Worm (Caenorhabditis elegans) whole organism, young adult: Measurements from ENCODE around the gene D1005.5.

Source experiments
- B0261.1 ChIP-seq: sonication (generic microtip); optimal IDR thresholded peaks from 2 replicates; lab custom pipeline; 2016; ENCODE audit warnings: mild to moderate bottlenecking, missing genetic modification characterization, moderate library complexity, missing compliant biosample characterization
- F22D6.2 ChIP-seq: sonication (generic microtip); optimal IDR thresholded peaks from 2 replicates; lab custom pipeline; 2016; ENCODE audit warnings: mild to moderate bottlenecking, missing genetic modification characterization, missing compliant biosample characterization
- F23B12.7 ChIP-seq: sonication (generic microtip); optimal IDR thresholded peaks from 2 replicates; lab custom pipeline; 2017; ENCODE audit warnings: missing genetic modification characterization, mild to moderate bottlenecking, missing compliant biosample characterization, antibody characterized with exemption, moderate library complexity; ENCODE audit not compliant: insufficient read depth
- F49E8.2 ChIP-seq: sonication (generic microtip); optimal IDR thresholded peaks from 3 replicates; lab custom pipeline; 2017; ENCODE audit warnings: missing genetic modification characterization, mild to moderate bottlenecking, missing compliant biosample characterization, antibody characterized with exemption, moderate library complexity; ENCODE audit not compliant: insufficient read depth
- F52B5.7 ChIP-seq: sonication (generic microtip); optimal IDR thresholded peaks from 2 replicates; lab custom pipeline; 2016; ENCODE audit warnings: mild to moderate bottlenecking, missing genetic modification characterization, missing compliant biosample characterization
- F55B11.4 ChIP-seq: sonication (generic microtip); optimal IDR thresholded peaks from 2 replicates; lab custom pipeline; 2016; ENCODE audit warnings: missing compliant biosample characterization, missing genetic modification characterization, borderline replicate concordance; ENCODE audit not compliant: insufficient read depth
- F57C9.4 ChIP-seq: sonication (generic microtip); optimal IDR thresholded peaks from 2 replicates; lab custom pipeline; 2017; ENCODE audit warnings: mild to moderate bottlenecking, missing genetic modification characterization, missing compliant biosample characterization
- Y53G8AR.9 ChIP-seq: fragments of 200-800 bp; sonication (Bioruptor generic); conservative IDR thresholded peaks from 2 replicates; pipeline ENCODE4 v1.3.6; 2022; ENCODE audit warnings: missing genetic modification reagents, missing genetic modification characterization, missing compliant biosample characterization
- Y95B8A.8 ChIP-seq: fragments of 200-800 bp; sonication (Bioruptor generic); IDR thresholded peaks from 2 replicates; pipeline ENCODE4 v1.3.6; 2022; ENCODE audit warnings: missing genetic modification reagents, missing genetic modification characterization, missing compliant biosample characterization
- ama-1 ChIP-seq, 3 experiments: fragments of 150-350 bp in 1 of 3; sonication (generic microtip) in 2 of 3; optimal IDR thresholded peaks; 2 replicates each; lab custom pipeline; 2014 to 2018; ENCODE audit warnings: missing biosample characterization in 2 of 3, missing genetic modification characterization in 2 of 3, missing genetic modification reagents in 2 of 3
- aptf-3 ChIP-seq: fragments of 200-800 bp; sonication (Bioruptor generic); IDR thresholded peaks from 2 replicates; pipeline ENCODE4 v1.3.6; 2022; ENCODE audit warnings: missing genetic modification characterization, missing compliant biosample characterization
- bed-1 ChIP-seq: fragments of 200-800 bp; sonication (Bioruptor generic); IDR thresholded peaks from 2 replicates; pipeline ENCODE4 v1.3.6; 2022; ENCODE audit warnings: missing genetic modification reagents, missing genetic modification characterization, missing compliant biosample characterization
- bed-2 ChIP-seq: fragments of 200-800 bp; sonication (Bioruptor generic); IDR thresholded peaks from 2 replicates; pipeline ENCODE4 v1.3.6; 2022; ENCODE audit warnings: missing genetic modification reagents, missing genetic modification characterization, missing compliant biosample characterization
- cebp-1 ChIP-seq, 2 experiments: fragments of 200-800 bp in 1 of 2; sonication (Bioruptor generic) in 1 of 2; sonication (generic microtip) in 1 of 2; IDR thresholded peaks in 1 of 2; optimal IDR thresholded peaks in 1 of 2; 2 replicates each; pipeline versions ENCODE4 v1.3.6 to Lab custom; 2017 to 2022; ENCODE audit warnings: missing compliant biosample characterization in 2 of 2, missing genetic modification characterization in 2 of 2, mild to moderate bottlenecking in 1 of 2, missing genetic modification reagents in 1 of 2, moderate library complexity in 1 of 2
- cebp-2 ChIP-seq: fragments of 200-800 bp; sonication (Bioruptor generic); IDR thresholded peaks from 2 replicates; pipeline ENCODE4 v1.3.6; 2022; ENCODE audit warnings: missing genetic modification characterization, missing compliant biosample characterization
- ceh-79 ChIP-seq: sonication (generic microtip); optimal IDR thresholded peaks from 2 replicates; lab custom pipeline; 2017; ENCODE audit warnings: mild to moderate bottlenecking, missing genetic modification characterization, missing compliant biosample characterization
- chd-7 ChIP-seq: sonication (generic microtip); optimal IDR thresholded peaks from 2 replicates; lab custom pipeline; 2016; ENCODE audit warnings: mild to moderate bottlenecking, missing genetic modification characterization, moderate library complexity, missing compliant biosample characterization
- die-1 ChIP-seq: sonication (generic microtip); optimal IDR thresholded peaks from 2 replicates; lab custom pipeline; 2016; ENCODE audit warnings: missing genotype, mild to moderate bottlenecking, missing genetic modification characterization, missing compliant biosample characterization
- dox-1 ChIP-seq: fragments of 200-800 bp; sonication (Bioruptor generic); IDR thresholded peaks from 2 replicates; pipeline ENCODE4 v1.3.6; 2022; ENCODE audit warnings: missing genetic modification reagents, missing genetic modification characterization, missing compliant biosample characterization
- egl-18 ChIP-seq: fragments of 200-800 bp; sonication (Bioruptor generic); IDR thresholded peaks from 2 replicates; pipeline ENCODE4 v1.3.6; 2022; ENCODE audit warnings: missing genetic modification reagents, missing genetic modification characterization, missing compliant biosample characterization
- egl-44 ChIP-seq: fragments of 200-800 bp; sonication (Bioruptor generic); IDR thresholded peaks from 2 replicates; pipeline ENCODE4 v1.3.6; 2022; ENCODE audit warnings: missing genetic modification reagents, missing genetic modification characterization, missing compliant biosample characterization
- him-1 ChIP-seq: sonication (generic microtip); optimal IDR thresholded peaks from 2 replicates; lab custom pipeline; 2016; ENCODE audit warnings: missing genotype, missing genetic modification reagents, missing genetic modification characterization, missing compliant biosample characterization
- hsf-1 ChIP-seq: fragments of 200-800 bp; sonication (Bioruptor generic); IDR thresholded peaks from 2 replicates; pipeline ENCODE4 v1.3.6; 2022; ENCODE audit warnings: missing genetic modification reagents, missing genetic modification characterization, missing compliant biosample characterization
- let-526 ChIP-seq: fragments of 200-800 bp; sonication (Bioruptor generic); IDR thresholded peaks from 2 replicates; pipeline ENCODE4 v1.3.6; 2022; ENCODE audit warnings: missing genetic modification reagents, missing genetic modification characterization, missing compliant biosample characterization
- lin-35 ChIP-seq, 3 experiments: fragments of 150-350 bp in 2 of 3; sonication (generic microtip) in 1 of 3; optimal IDR thresholded peaks; 2 replicates each; lab custom pipeline; 2014 to 2018; ENCODE audit warnings: missing biosample characterization in 3 of 3, missing genetic modification characterization in 3 of 3, missing genetic modification reagents in 3 of 3
- lin-54 ChIP-seq: fragments of 200-800 bp; sonication (Bioruptor generic); optimal IDR thresholded peaks from 2 replicates; lab custom pipeline; 2018; ENCODE audit warnings: mild to moderate bottlenecking, missing genetic modification characterization, missing compliant biosample characterization
- lir-1 ChIP-seq: fragments of 200-800 bp; sonication (Bioruptor generic); conservative IDR thresholded peaks from 2 replicates; pipeline ENCODE4 v1.3.6; 2022; ENCODE audit warnings: missing genetic modification reagents, missing genetic modification characterization, missing compliant biosample characterization
- madf-6 ChIP-seq: fragments of 200-800 bp; sonication (Bioruptor generic); IDR thresholded peaks from 2 replicates; pipeline ENCODE4 v1.3.6; 2022; ENCODE audit warnings: missing genetic modification reagents, missing genetic modification characterization, missing compliant biosample characterization
- mes-4 ChIP-seq: sonication (generic microtip); optimal IDR thresholded peaks from 2 replicates; lab custom pipeline; 2016; ENCODE audit warnings: missing genotype, missing genetic modification characterization, missing compliant biosample characterization
- nhr-80 ChIP-seq: sonication (generic microtip); optimal IDR thresholded peaks from 2 replicates; lab custom pipeline; 2016; ENCODE audit warnings: missing genetic modification characterization, missing compliant biosample characterization
- pbrm-1 ChIP-seq: fragments of 200-800 bp; sonication (Bioruptor generic); IDR thresholded peaks from 2 replicates; pipeline ENCODE4 v1.3.6; 2022; ENCODE audit warnings: missing genetic modification reagents, missing genetic modification characterization, missing compliant biosample characterization
- pha-4 ChIP-seq: fragments of 150-350 bp; sonication (generic microtip); optimal IDR thresholded peaks from 2 replicates; lab custom pipeline; 2014; ENCODE audit warnings: missing biosample characterization, missing genetic modification reagents, missing genetic modification characterization
- rcor-1 ChIP-seq: fragments of 200-800 bp; sonication (Bioruptor generic); IDR thresholded peaks from 2 replicates; pipeline ENCODE4 v1.3.6; 2022; ENCODE audit warnings: missing genetic modification reagents, missing genetic modification characterization, missing compliant biosample characterization
- rec-8 ChIP-seq, 2 experiments: sonication (generic microtip); optimal IDR thresholded peaks; 2 replicates each; lab custom pipeline; 2016; ENCODE audit warnings: mild to moderate bottlenecking in 2 of 2, missing genetic modification characterization in 2 of 2, missing genetic modification reagents in 2 of 2, missing genotype in 2 of 2, missing biosample characterization in 1 of 2, missing compliant biosample characterization in 1 of 2, moderate library complexity in 1 of 2
- somi-1 ChIP-seq: fragments of 200-800 bp; sonication (Bioruptor generic); optimal IDR thresholded peaks from 2 replicates; lab custom pipeline; 2018; ENCODE audit warnings: mild to moderate bottlenecking, missing genetic modification characterization, missing compliant biosample characterization
- sptf-2 ChIP-seq: fragments of 200-800 bp; sonication (Bioruptor generic); optimal IDR thresholded peaks from 2 replicates; lab custom pipeline; 2018; ENCODE audit warnings: mild to moderate bottlenecking, missing genetic modification characterization, missing compliant biosample characterization
- tbp1 ChIP-seq: fragments of 200-800 bp; sonication (Bioruptor generic); optimal IDR thresholded peaks from 2 replicates; lab custom pipeline; 2018; ENCODE audit warnings: mild to moderate bottlenecking, missing genetic modification characterization, missing compliant biosample characterization
- tbx-9 ChIP-seq: sonication (generic microtip); optimal IDR thresholded peaks from 2 replicates; lab custom pipeline; 2016; ENCODE audit warnings: borderline replicate concordance, missing genetic modification characterization, inconsistent platforms, missing compliant biosample characterization
- unc-130 ChIP-seq: sonication (generic microtip); optimal IDR thresholded peaks from 2 replicates; lab custom pipeline; 2016; ENCODE audit warnings: missing genetic modification reagents, missing genetic modification characterization, missing compliant biosample characterization
- xnd-1 ChIP-seq: sonication (generic microtip); optimal IDR thresholded peaks from 2 replicates; lab custom pipeline; 2016; ENCODE audit warnings: missing genotype, missing genetic modification reagents, missing genetic modification characterization, missing compliant biosample characterization
- ztf-22 ChIP-seq: fragments of 200-800 bp; sonication (Bioruptor generic); optimal IDR thresholded peaks from 2 replicates; lab custom pipeline; 2018; ENCODE audit warnings: mild to moderate bottlenecking, missing genetic modification characterization, moderate library complexity, missing compliant biosample characterization
- ztf-25 ChIP-seq: fragments of 200-800 bp; sonication (Bioruptor generic); IDR thresholded peaks from 2 replicates; pipeline ENCODE4 v1.3.6; 2022; ENCODE audit warnings: missing genetic modification reagents, missing genetic modification characterization, missing compliant biosample characterization
- ztf-26 ChIP-seq: sonication (generic microtip); optimal IDR thresholded peaks from 2 replicates; lab custom pipeline; 2017; ENCODE audit warnings: missing genetic modification characterization, missing compliant biosample characterization
- ztf-6 ChIP-seq: fragments of 200-800 bp; sonication (Bioruptor generic); IDR thresholded peaks from 2 replicates; pipeline ENCODE4 v1.3.6; 2022; ENCODE audit warnings: missing genetic modification reagents, missing genetic modification characterization, missing compliant biosample characterization

The D1005.5 gene

ce11 chrX:1479190-1479589 is 6.4 kb upstream of the D1005.5 start, which contains the start of gene acly-1:
TSS of gene acly-1 (plus strand) at chrX:1479542.
- peak; percentile 89 for TF ChIP-seq cebp-1 (GFP tag; IDR thresholded peaks at IDR 0.05; lab: Robert Waterston, UW)
- peak; percentile 93 for TF ChIP-seq cebp-1 (tag; optimal IDR thresholded peaks at IDR 0.05; lab: Kevin White, UChicago)
- TF ChIP-seq mes-4 (tag; lab: Kevin White, UChicago), result no peak

- TF ChIP-seq die-1 (tag; lab: Kevin White, UChicago), result no peak
- TF ChIP-seq pha-4 (tag; lab: Kevin White, UChicago), result no peak
- TF ChIP-seq mes-4 (tag; lab: Kevin White, UChicago), result no peak
- TF ChIP-seq Y95B8A.8 (GFP tag; lab: Robert Waterston, UW), result no peak
- TF ChIP-seq egl-18, result no peak
- no peak for TF ChIP-seq ztf-25 (GFP tag; lab: Robert Waterston, UW)
- no peak for TF ChIP-seq somi-1
Observed at ce11 chrX:1478569-1478968, 5.8 kb upstream of the D1005.5 start.

ce11 chrX:1477932-1478331 is 5.2 kb upstream of the D1005.5 start:
- TF ChIP-seq let-526 (GFP tag; lab: Robert Waterston, UW) (no peak), hsf-1 (GFP tag; lab: Robert Waterston, UW) (no peak), cebp-1 (GFP tag; IDR thresholded peaks at IDR 0.05; lab: Robert Waterston, UW) (no peak), cebp-1 (tag; optimal IDR thresholded peaks at IDR 0.05; lab: Kevin White, UChicago) (peak; percentile 39), rcor-1 (no peak), chd-7 (tag; lab: Kevin White, UChicago) (no peak), Y53G8AR.9 (no peak), tbx-9 (tag; lab: Kevin White, UChicago) (no peak), B0261.1 (tag; lab: Kevin White, UChicago) (no peak), lin-54 (peak; percentile 7), ztf-26 (peak; percentile 85), tbp1 (GFP tag; lab: Kevin White, UChicago) (peak; percentile 33), him-1 (tag; lab: Kevin White, UChicago) (no peak), pbrm-1 (GFP tag; lab: Robert Waterston, UW) (no peak), lir-1 (GFP tag; lab: Robert Waterston, UW) (no peak), ama-1 (optimal IDR thresholded peaks at IDR 0.05; lab: Kevin White, UChicago) (no peak), ama-1 (GFP tag; optimal IDR thresholded peaks at IDR 0.05; lab: Kevin White, UChicago) (no peak), F57C9.4 (tag; lab: Kevin White, UChicago) (no peak), ztf-6 (GFP tag; lab: Robert Waterston, UW) (no peak), egl-44 (GFP tag; lab: Robert Waterston, UW) (0 out of 2 replicates have a peak, but pooled peaks have one; percentile 21), F22D6.2 (tag; lab: Kevin White, UChicago) (peak; percentile 76), bed-2 (GFP tag; lab: Robert Waterston, UW) (no peak), cebp-2 (GFP tag; lab: Robert Waterston, UW) (no peak), rec-8 (tag; optimal IDR thresholded peaks at IDR 0.05; lab: Kevin White, UChicago) (no peak), ceh-79 (tag; lab: Kevin White, UChicago) (no peak), dox-1 (GFP tag; lab: Robert Waterston, UW) (peak; percentile 42; the same call in 1 of the 2 replicates), lin-35 (GFP tag; optimal IDR thresholded peaks at IDR 0.05; lab: Kevin White, UChicago) (no peak), unc-130 (GFP tag; lab: Kevin White, UChicago) (no peak), F49E8.2 (no peak), xnd-1 (tag; lab: Kevin White, UChicago) (no peak), nhr-80 (tag; lab: Kevin White, UChicago) (peak; percentile 71), F52B5.7 (tag; lab: Kevin White, UChicago) (no peak), F55B11.4 (tag; lab: Kevin White, UChicago) (no peak), aptf-3 (GFP tag; lab: Robert Waterston, UW) (no peak), ztf-22 (GFP tag; lab: Kevin White, UChicago) (no peak), sptf-2 (GFP tag; lab: Kevin White, UChicago) (no peak), ztf-25 (GFP tag; lab: Robert Waterston, UW) (no peak), madf-6 (no peak), bed-1 (GFP tag; lab: Robert Waterston, UW) (no peak), F23B12.7 (no peak)
